Fruit fly (Drosophila melanogaster) whole organism, prepupa: ENCODE measurements around the gene CycB3.

Experiments
- CG10669 ChIP-seq: fragments of 200-800 bp; sonication (Bioruptor generic); optimal IDR thresholded peaks from 3 replicates; lab custom pipeline; 2018; ENCODE audit warnings: missing biosample characterization, mild to moderate bottlenecking, missing genetic modification characterization, moderate library complexity
- CG11294 ChIP-seq: fragments of 200-800 bp; sonication (Bioruptor generic); IDR thresholded peaks from 2 replicates; pipeline ENCODE4 v1.3.6; 2022; ENCODE audit warnings: missing biosample characterization, missing genetic modification characterization
- CG11762 ChIP-seq: fragments of 200-800 bp; sonication (Bioruptor generic); optimal IDR thresholded peaks from 3 replicates; lab custom pipeline; 2016; ENCODE audit warnings: missing biosample characterization, missing genetic modification characterization; ENCODE audit not compliant: insufficient read depth
- CG15336 ChIP-seq: fragments of 200-800 bp; sonication (Bioruptor generic); IDR thresholded peaks from 2 replicates; pipeline ENCODE4 v1.3.6; 2022; ENCODE audit warnings: missing biosample characterization, missing genetic modification characterization
- CG16779 ChIP-seq: fragments of 200-800 bp; sonication (Bioruptor generic); optimal IDR thresholded peaks from 3 replicates; lab custom pipeline; 2017; ENCODE audit warnings: missing biosample characterization, mild to moderate bottlenecking, missing genetic modification characterization
- CG32006 ChIP-seq: fragments of 200-800 bp; sonication (Bioruptor generic); optimal IDR thresholded peaks from 3 replicates; lab custom pipeline; 2017; ENCODE audit warnings: missing biosample characterization, mild to moderate bottlenecking, missing genetic modification characterization
- CG34406 ChIP-seq: fragments of 200-800 bp; sonication (Bioruptor generic); optimal IDR thresholded peaks from 3 replicates; lab custom pipeline; 2016; ENCODE audit warnings: missing biosample characterization, missing genetic modification characterization
- CG3919 ChIP-seq: fragments of 200-800 bp; sonication (Bioruptor generic); optimal IDR thresholded peaks from 3 replicates; lab custom pipeline; 2016; ENCODE audit warnings: missing biosample characterization, missing genetic modification characterization
- CG6163 ChIP-seq: fragments of 200-800 bp; sonication (Bioruptor generic); IDR thresholded peaks from 3 replicates; pipeline ENCODE4 v1.3.6; 2022; ENCODE audit warnings: missing biosample characterization, missing genetic modification characterization
- CG6808 ChIP-seq: fragments of 200-800 bp; sonication (Bioruptor generic); optimal IDR thresholded peaks from 3 replicates; lab custom pipeline; 2017; ENCODE audit warnings: missing biosample characterization, missing genetic modification characterization, mild to moderate bottlenecking, moderate library complexity, missing genetic modification reagents
- CG6854 ChIP-seq: fragments of 200-800 bp; sonication (Bioruptor generic); optimal IDR thresholded peaks from 2 replicates; lab custom pipeline; 2017; ENCODE audit warnings: missing biosample characterization, mild to moderate bottlenecking, missing genetic modification characterization
- CG7368 ChIP-seq: fragments of 200-800 bp; sonication (Bioruptor generic); optimal IDR thresholded peaks from 3 replicates; lab custom pipeline; 2016; ENCODE audit warnings: missing biosample characterization, missing genetic modification characterization
- CG8319 ChIP-seq: fragments of 200-800 bp; sonication (Bioruptor generic); optimal IDR thresholded peaks from 3 replicates; lab custom pipeline; 2016; ENCODE audit warnings: missing biosample characterization, missing genetic modification characterization
- CG8632 ChIP-seq: fragments of 200-800 bp; sonication (Bioruptor generic); optimal IDR thresholded peaks from 3 replicates; lab custom pipeline; 2016; ENCODE audit warnings: missing biosample characterization, missing genetic modification characterization
- CG9139 ChIP-seq: fragments of 200-800 bp; sonication (Bioruptor generic); optimal IDR thresholded peaks from 3 replicates; lab custom pipeline; 2017; ENCODE audit warnings: missing biosample characterization, mild to moderate bottlenecking, missing genetic modification characterization
- Eip75B ChIP-seq: fragments of 200-800 bp; sonication (Bioruptor generic); optimal IDR thresholded peaks from 3 replicates; lab custom pipeline; 2016; ENCODE audit warnings: missing biosample characterization, missing genetic modification characterization
- Eip78C ChIP-seq: fragments of 200-800 bp; sonication (Bioruptor generic); peaks from one replicate; lab custom pipeline; 2016; ENCODE audit warnings: missing biosample characterization, missing genetic modification characterization
- Ets21C ChIP-seq: fragments of 200-800 bp; sonication (Bioruptor generic); optimal IDR thresholded peaks from 3 replicates; lab custom pipeline; 2016; ENCODE audit warnings: missing biosample characterization, missing genetic modification characterization
- Ets96B ChIP-seq: fragments of 200-800 bp; optimal IDR thresholded peaks from 2 replicates; lab custom pipeline; 2019; ENCODE audit warnings: missing biosample characterization, mild to moderate bottlenecking, missing genetic modification characterization, moderate library complexity
- Gug ChIP-seq: fragments of 200-800 bp; sonication (Bioruptor generic); IDR thresholded peaks from 2 replicates; pipeline ENCODE4 v1.3.6; 2022; ENCODE audit warnings: missing biosample characterization, missing genetic modification characterization
- Hr38 ChIP-seq: sonication (Bioruptor generic); optimal IDR thresholded peaks from 2 replicates; lab custom pipeline; 2016; ENCODE audit warnings: missing biosample characterization, missing genetic modification characterization
- Hr39 ChIP-seq: fragments of 200-800 bp; sonication (Bioruptor generic); optimal IDR thresholded peaks from 2 replicates; lab custom pipeline; 2016; ENCODE audit warnings: missing biosample characterization, missing genetic modification characterization
- Hr4 ChIP-seq: fragments of 200-800 bp; sonication (Bioruptor generic); optimal IDR thresholded peaks from 3 replicates; lab custom pipeline; 2016; ENCODE audit warnings: missing biosample characterization, missing genetic modification characterization
- Met ChIP-seq: fragments of 200-800 bp; sonication (Bioruptor generic); optimal IDR thresholded peaks from 3 replicates; lab custom pipeline; 2016; ENCODE audit warnings: missing biosample characterization, missing genetic modification characterization
- OdsH ChIP-seq: fragments of 200-800 bp; sonication (Bioruptor generic); optimal IDR thresholded peaks from 3 replicates; lab custom pipeline; 2016; ENCODE audit warnings: missing biosample characterization, missing genetic modification characterization
- Smox ChIP-seq: fragments of 200-800 bp; sonication (Bioruptor generic); optimal IDR thresholded peaks from 3 replicates; lab custom pipeline; 2016; ENCODE audit warnings: missing biosample characterization, missing genetic modification characterization
- Sox102F ChIP-seq: fragments of 200-800 bp; sonication (Bioruptor generic); optimal IDR thresholded peaks from 2 replicates; lab custom pipeline; 2016; ENCODE audit warnings: missing biosample characterization, mild to moderate bottlenecking, missing genetic modification characterization
- Sox14 ChIP-seq: fragments of 200-800 bp; sonication (Bioruptor generic); optimal IDR thresholded peaks from 3 replicates; lab custom pipeline; 2016; ENCODE audit warnings: missing biosample characterization, missing genetic modification characterization
- Sox15 ChIP-seq: fragments of 200-800 bp; sonication (Bioruptor generic); optimal IDR thresholded peaks from 3 replicates; lab custom pipeline; 2016; ENCODE audit warnings: missing biosample characterization, missing genetic modification characterization
- cyc ChIP-seq: fragments of 200-800 bp; sonication (Bioruptor generic); optimal IDR thresholded peaks from 3 replicates; lab custom pipeline; 2016; ENCODE audit warnings: missing biosample characterization, missing genetic modification characterization
- dac ChIP-seq: fragments of 200-800 bp; sonication (Bioruptor generic); optimal IDR thresholded peaks from 2 replicates; lab custom pipeline; 2017; ENCODE audit warnings: missing biosample characterization, mild to moderate bottlenecking, missing genetic modification characterization
- dsx ChIP-seq: fragments of 200-800 bp; optimal IDR thresholded peaks from 3 replicates; lab custom pipeline; 2019; ENCODE audit warnings: missing biosample characterization, mild to moderate bottlenecking, missing genetic modification characterization, moderate library complexity; ENCODE audit not compliant: poor library complexity, severe bottlenecking
- eg ChIP-seq: fragments of 200-800 bp; sonication (Bioruptor generic); IDR thresholded peaks from 3 replicates; pipeline ENCODE4 v1.3.6; 2022; ENCODE audit warnings: missing biosample characterization, missing genetic modification characterization
- esn ChIP-seq: fragments of 200-800 bp; sonication (Bioruptor generic); optimal IDR thresholded peaks from 2 replicates; lab custom pipeline; 2016; ENCODE audit warnings: missing biosample characterization, mild to moderate bottlenecking, missing genetic modification characterization, moderate library complexity
- fd59A ChIP-seq: fragments of 200-800 bp; sonication (Bioruptor generic); optimal IDR thresholded peaks from 2 replicates; lab custom pipeline; 2017; ENCODE audit warnings: missing biosample characterization, mild to moderate bottlenecking, missing genetic modification characterization, missing genetic modification reagents
- salr ChIP-seq, 2 experiments: fragments of 200-800 bp; sonication (Bioruptor generic); optimal IDR thresholded peaks; 3 replicates each; lab custom pipeline; 2016 to 2018; ENCODE audit warnings: missing biosample characterization in 2 of 2, missing genetic modification characterization in 2 of 2, mild to moderate bottlenecking in 1 of 2
- ss ChIP-seq, 2 experiments: fragments of 200-800 bp; sonication (Bioruptor generic); optimal IDR thresholded peaks; 2 replicates in 1 of 2; 3 replicates in 1 of 2; lab custom pipeline; 2017 to 2018; ENCODE audit warnings: mild to moderate bottlenecking in 2 of 2, missing biosample characterization in 2 of 2, missing genetic modification characterization in 2 of 2, moderate library complexity in 1 of 2
- svp ChIP-seq: fragments of 200-800 bp; sonication (Bioruptor generic); peaks from one replicate; lab custom pipeline; 2016; ENCODE audit warnings: missing biosample characterization, missing genetic modification characterization

The CycB3 gene

DNA sequence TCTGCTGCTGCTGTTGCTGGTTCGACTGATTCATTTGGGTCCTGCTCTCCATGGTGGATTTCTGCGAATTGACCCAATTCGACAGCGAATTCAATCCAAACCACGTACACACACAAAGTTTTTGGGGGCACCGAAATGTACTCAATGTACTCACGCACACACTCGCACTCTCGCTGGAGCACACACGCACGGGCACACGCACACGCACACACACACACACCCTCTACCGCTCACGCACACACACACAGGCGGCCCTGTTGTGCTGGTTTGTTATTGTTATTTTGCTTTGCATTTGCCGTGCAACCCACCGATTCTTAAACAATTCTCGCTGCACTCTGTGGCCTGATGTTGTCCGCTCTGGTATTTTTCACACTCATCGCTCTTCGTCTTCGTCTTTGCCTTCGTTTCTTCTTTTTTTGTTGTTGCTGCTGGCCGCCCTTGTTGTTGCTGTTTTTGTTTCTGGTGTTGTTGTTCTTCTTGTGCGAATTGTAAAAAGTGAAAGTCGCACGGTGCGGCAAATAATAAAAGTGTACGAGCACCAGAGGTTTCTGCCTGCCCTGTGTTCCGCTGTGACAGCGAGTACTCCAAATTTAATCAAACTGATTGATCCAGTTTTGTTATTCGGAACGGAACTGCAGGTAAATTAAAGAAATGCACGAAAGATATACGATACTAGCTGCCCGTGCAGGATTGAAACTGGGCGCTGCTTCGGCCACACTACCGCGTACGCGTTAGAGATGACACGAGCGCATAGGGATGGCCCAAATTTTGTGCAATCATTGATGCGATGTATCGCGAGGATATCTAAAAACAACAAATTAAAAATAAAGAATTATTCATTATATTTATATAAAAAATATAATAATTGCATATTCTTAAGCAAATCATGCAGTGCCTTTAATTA is 5.6 kb upstream of the CycB3 start, which contains the start of gene CG3744 (continued):
- TF ChIP-seq CG6808 (GFP tag; lab: Kevin White, UChicago) = peak; percentile 47
- peak; percentile 38 for TF ChIP-seq CG11762 (GFP tag; lab: Kevin White, UChicago)
- TF ChIP-seq Sox102F = peak; percentile 35
- peak; percentile 74 for TF ChIP-seq Hr4 (GFP tag; lab: Kevin White, UChicago)
- peak; percentile 81 for TF ChIP-seq cyc
- peak; percentile 85 for TF ChIP-seq CG32006
- TF ChIP-seq Hr38 (GFP tag; lab: Kevin White, UChicago) = no peak
- TF ChIP-seq CG9139 (GFP tag; lab: Kevin White, UChicago) = peak; percentile 17
- no peak for TF ChIP-seq Met
- peak; percentile 5 for TF ChIP-seq CG16779 (tag; lab: Kevin White, UChicago)

dm6 chr3R:24867956-24868355 is 2.7 kb downstream of the CycB3 start:
- TF ChIP-seq Ets96B (tag; lab: Kevin White, UChicago) = no peak
- TF ChIP-seq CG11294 = no peak
- no peak for TF ChIP-seq CG8632 (GFP tag; lab: Kevin White, UChicago)

dm6 chr3R:24866976-24867375 is 3.6 kb downstream of the CycB3 start:
- TF ChIP-seq Ets96B (tag; lab: Kevin White, UChicago) (no peak), CG16779 (tag; lab: Kevin White, UChicago) (no peak), Eip78C (GFP tag; lab: Kevin White, UChicago) (no peak)

dm6 chr3R:24864719-24865400 is 5.8 kb downstream of the CycB3 start, which contains the start of the genes Srg1 and Elal:
Srg1 (minus strand) TSS chr3R:24864732.
Elal (plus strand) TSS chr3R:24865350.
- no peak for TF ChIP-seq CG6854 (GFP tag; lab: Kevin White, UChicago)
- no peak for TF ChIP-seq Sox15 (GFP tag; lab: Kevin White, UChicago)
- peak; percentile 18 for TF ChIP-seq Ets96B (tag; lab: Kevin White, UChicago)
- no peak for TF ChIP-seq ss (GFP tag; optimal IDR thresholded peaks at IDR 0.05; lab: Kevin White, UChicago)
- TF ChIP-seq Hr39 (GFP tag; lab: Kevin White, UChicago) = no peak
- TF ChIP-seq Sox14 (GFP tag; lab: Kevin White, UChicago) = no peak
- TF ChIP-seq CG7368 = no peak
- TF ChIP-seq dsx = no peak
- no peak for TF ChIP-seq CG9139 (GFP tag; lab: Kevin White, UChicago)
- no peak for TF ChIP-seq CG34406 (GFP tag; lab: Kevin White, UChicago)
- TF ChIP-seq fd59A (GFP tag; lab: Kevin White, UChicago) = no peak
- no peak for TF ChIP-seq Eip75B
- TF ChIP-seq CG10669 (GFP tag; lab: Kevin White, UChicago) = no peak
- no peak for TF ChIP-seq Ets21C (GFP tag; lab: Kevin White, UChicago)
- TF ChIP-seq svp (GFP tag; lab: Kevin White, UChicago) = peak; percentile 65
- TF ChIP-seq CG16779 (tag; lab: Kevin White, UChicago) = no peak
- TF ChIP-seq CG32006 = no peak
- TF ChIP-seq CG8319 (GFP tag; lab: Kevin White, UChicago) = no peak
- TF ChIP-seq cyc = no peak
- no peak for TF ChIP-seq CG6163
- TF ChIP-seq eg = 0 out of 3 replicates have a peak, but pooled peaks have one; percentile 29
- TF ChIP-seq dac (GFP tag; lab: Kevin White, UChicago) = no peak
- TF ChIP-seq OdsH = no peak
- TF ChIP-seq Gug = no peak
- no peak for TF ChIP-seq Met
- no peak for TF ChIP-seq esn (GFP tag; lab: Kevin White, UChicago)
- no peak for TF ChIP-seq CG3919
- peak; percentile 12; the same call in 1 of the 2 replicates for TF ChIP-seq CG15336
- TF ChIP-seq Hr4 (GFP tag; lab: Kevin White, UChicago) = no peak
- TF ChIP-seq salr (GFP tag; optimal IDR thresholded peaks at IDR 0.05; lab: Kevin White, UChicago) = no peak
- TF ChIP-seq Smox (GFP tag; lab: Kevin White, UChicago) = no peak
- TF ChIP-seq Eip78C (GFP tag; lab: Kevin White, UChicago) = peak; percentile 57
